Fruit fly (Drosophila melanogaster): ENCODE data around the gene CG45012.
A peak's percentile ranks its signal among the peaks of the same experiment; 100 is the strongest.

The CG45012 gene

dm6 chr2L:11807697-11808226 lies 26.6 kb upstream of the CG45012 start (continued):
- TF ChIP-seq Sry-δ (GFP tag; optimal IDR thresholded peaks at IDR 0.05) (no peak), CG10209 (GFP tag; optimal IDR thresholded peaks at IDR 0.05) (no peak), ems (GFP tag; optimal IDR thresholded peaks at IDR 0.05) (peak; percentile 10), ci (GFP tag; IDR thresholded peaks at IDR 0.05) (peak; percentile 80), CG10431 (GFP tag; optimal IDR thresholded peaks at IDR 0.05) (no peak), Trl (optimal IDR thresholded peaks at IDR 0.05) (no peak), Trl (GFP tag; optimal IDR thresholded peaks at IDR 0.05) (peak; percentile 24), ara (GFP tag; IDR thresholded peaks at IDR 0.05) (0 out of 2 replicates have a peak, but pooled peaks have one; percentile 42), sr (GFP tag; IDR thresholded peaks at IDR 0.05) (0 out of 3 replicates have a peak, but pooled peaks have one; percentile 61), Chrac-16 (GFP tag; optimal IDR thresholded peaks at IDR 0.05) (no peak), sima (GFP tag; optimal IDR thresholded peaks at IDR 0.05) (no peak), Dp (GFP tag; optimal IDR thresholded peaks at IDR 0.05) (no peak), ham (GFP tag; IDR thresholded peaks at IDR 0.05) (no peak), Doc3 (GFP tag; IDR thresholded peaks at IDR 0.05; ENCODE audit: partially characterized antibody) (no peak), CG7963 (GFP tag; IDR thresholded peaks at IDR 0.05; ENCODE audit: partially characterized antibody) (no peak), CG30020 (tag; optimal IDR thresholded peaks at IDR 0.05) (no peak), Bgb (GFP tag; IDR thresholded peaks at IDR 0.05; ENCODE audit: partially characterized antibody) (peak; percentile 72), E2f1 (GFP tag; IDR thresholded peaks at IDR 0.05) (peak; percentile 9; the same call in 1 of the 2 replicates), Mes4 (GFP tag; optimal IDR thresholded peaks at IDR 0.05) (peak; percentile 48), Pdp1 (GFP tag; optimal IDR thresholded peaks at IDR 0.05) (peak in 1 of 2 experiments; percentile 13), CG2712 (tag; optimal IDR thresholded peaks at IDR 0.05) (no peak), CG1233 (GFP tag; optimal IDR thresholded peaks at IDR 0.05) (no peak), CG4730 (GFP tag; IDR thresholded peaks at IDR 0.05) (no peak), CG3995 (GFP tag; optimal IDR thresholded peaks at IDR 0.05) (no peak), Scr (GFP tag; IDR thresholded peaks at IDR 0.05; ENCODE audit: partially characterized antibody) (no peak; the same call in 1 of the 2 replicates), cad (GFP tag; optimal IDR thresholded peaks at IDR 0.05) (no peak), ase (GFP tag; IDR thresholded peaks at IDR 0.05) (no peak), Dbx (GFP tag; IDR thresholded peaks at IDR 0.05) (peak; percentile 68; the same call in 2 of the 3 replicates), ERR (GFP tag; optimal IDR thresholded peaks at IDR 0.05) (peak; percentile 27), CG1647 (GFP tag; optimal IDR thresholded peaks at IDR 0.05) (no peak), CG16779 (GFP tag; IDR thresholded peaks at IDR 0.05) (peak; percentile 85), Jarid2 (GFP tag; optimal IDR thresholded peaks at IDR 0.05) (peak; percentile 87), CG5953 (GFP tag; IDR thresholded peaks at IDR 0.05) (no peak), CG3838 (GFP tag; optimal IDR thresholded peaks at IDR 0.05) (no peak), CG9727 (GFP tag; optimal IDR thresholded peaks at IDR 0.05) (no peak), CG11695 (GFP tag; IDR thresholded peaks at IDR 0.05) (0 out of 3 replicates have a peak, but pooled peaks have one; percentile 32), sob (GFP tag; IDR thresholded peaks at IDR 0.05) (no peak; the same call in 1 of the 2 replicates), CG1792 (GFP tag; optimal IDR thresholded peaks at IDR 0.05) (no peak), CG17359 (tag; optimal IDR thresholded peaks at IDR 0.05) (peak; percentile 20), CG6175 (GFP tag; IDR thresholded peaks at IDR 0.05) (peak; percentile 98), gcm (GFP tag; optimal IDR thresholded peaks at IDR 0.05) (peak; percentile 25), Gug (GFP tag; IDR thresholded peaks at IDR 0.05) (peak; percentile 13; the same call in 1 of the 4 replicates), ewg (GFP tag; optimal IDR thresholded peaks at IDR 0.05) (no peak), GATAe (GFP tag; conservative IDR thresholded peaks at IDR 0.05) (no peak), nerfin-2 (GFP tag; IDR thresholded peaks at IDR 0.05; ENCODE audit: partially characterized antibody) (no peak), inv (GFP tag; IDR thresholded peaks at IDR 0.05; ENCODE audit: partially characterized antibody) (peak; percentile 23; the same call in 1 of the 2 replicates), B-H2 (GFP tag; optimal IDR thresholded peaks at IDR 0.05) (peak; percentile 44), en (GFP tag; optimal IDR thresholded peaks at IDR 0.05) (no peak), sim (GFP tag; IDR thresholded peaks at IDR 0.05) (no peak), Neu2 (GFP tag; optimal IDR thresholded peaks at IDR 0.05; ENCODE audit: borderline replicate concordance) (no peak), psq (GFP tag; optimal IDR thresholded peaks at IDR 0.05) (peak; percentile 96)

Measured in whole organism, embryonic.